Worm (Caenorhabditis elegans) whole organism, L2 larva: ENCODE results near the gene str-38.

Experiments used
- blmp-1 ChIP-seq: sonication (generic microtip); optimal IDR thresholded peaks from 2 replicates; lab custom pipeline; 2017; ENCODE audit warnings: missing genetic modification characterization, mild to moderate bottlenecking, missing compliant biosample characterization, antibody characterized with exemption, moderate library complexity; ENCODE audit not compliant: insufficient read depth
- fos-1 ChIP-seq: fragments of 150-350 bp; optimal IDR thresholded peaks from 2 replicates; lab custom pipeline; 2014; ENCODE audit warnings: missing biosample characterization, missing genetic modification characterization
- mdl-1 ChIP-seq, 2 experiments: fragments of 150-350 bp in 1 of 2; sonication (generic microtip) in 1 of 2; optimal IDR thresholded peaks; 2 replicates each; lab custom pipeline; 2017; ENCODE audit warnings: missing biosample characterization in 2 of 2, missing genetic modification characterization in 2 of 2
- nhr-12 ChIP-seq: fragments of 150-350 bp; optimal IDR thresholded peaks from 2 replicates; lab custom pipeline; 2014; ENCODE audit warnings: missing biosample characterization, missing genetic modification characterization
- sem-4 ChIP-seq: fragments of 150-350 bp; optimal IDR thresholded peaks from 2 replicates; lab custom pipeline; 2014; ENCODE audit warnings: missing biosample characterization, missing genetic modification reagents, missing genetic modification characterization
- skn-1 ChIP-seq: sonication (generic microtip); optimal IDR thresholded peaks from 2 replicates; lab custom pipeline; 2017; ENCODE audit warnings: missing biosample characterization, missing genetic modification characterization
- unc-39 ChIP-seq: fragments of 150-350 bp; optimal IDR thresholded peaks from 2 replicates; lab custom pipeline; 2014; ENCODE audit warnings: missing biosample characterization, missing genetic modification characterization
- unc-62 ChIP-seq: fragments of 150-350 bp; optimal IDR thresholded peaks from 2 replicates; lab custom pipeline; 2014; ENCODE audit warnings: missing biosample characterization, missing genetic modification reagents, missing genetic modification characterization
- zag-1 ChIP-seq: fragments of 150-350 bp; optimal IDR thresholded peaks from 2 replicates; lab custom pipeline; 2014; ENCODE audit warnings: missing biosample characterization, missing genetic modification characterization

- no peak for TF ChIP-seq blmp-1 (tag; lab: Kevin White, UChicago)
- TF ChIP-seq unc-62 (GFP tag; lab: Kevin White, UChicago) = no peak
- no peak for TF ChIP-seq fos-1 (tag; lab: Kevin White, UChicago)
- no peak for TF ChIP-seq skn-1 (tag; lab: Kevin White, UChicago)
- no peak for TF ChIP-seq sem-4
- TF ChIP-seq mdl-1 (tag; optimal IDR thresholded peaks at IDR 0.05; lab: Kevin White, UChicago) = no peak
- no peak for TF ChIP-seq zag-1 (tag; lab: Kevin White, UChicago)
- no peak for TF ChIP-seq nhr-12
- TF ChIP-seq unc-39 (tag; lab: Kevin White, UChicago) = no peak
Observed at ce11 chrV:15704745-15705144, 27.4 kb downstream of the str-38 start, which contains the start of gene twk-34.
